Worm (Caenorhabditis elegans) whole organism, midembryonic: Measurements from ENCODE around the gene B0252.5.

Experiments used
- T22C8.4 ChIP-seq: fragments of 200-800 bp; sonication (Bioruptor generic); IDR thresholded peaks from 2 replicates; pipeline ENCODE4 v1.3.6; 2022; ENCODE audit warnings: missing genetic modification characterization, missing compliant biosample characterization
- cog-1 ChIP-seq: sonication (generic microtip); optimal IDR thresholded peaks from 2 replicates; lab custom pipeline; 2016; ENCODE audit warnings: missing genetic modification characterization, missing compliant biosample characterization
- flt-1 ChIP-seq: fragments of 200-800 bp; sonication (Bioruptor generic); IDR thresholded peaks from 2 replicates; pipeline ENCODE4 v1.3.6; 2022; ENCODE audit warnings: missing genetic modification characterization, missing compliant biosample characterization
- klf-2 ChIP-seq: fragments of 200-800 bp; sonication (Bioruptor generic); conservative IDR thresholded peaks from 2 replicates; pipeline ENCODE4 v1.3.6; 2022; ENCODE audit warnings: missing genetic modification reagents, missing genetic modification characterization, missing compliant biosample characterization
- med-1 ChIP-seq: sonication (generic microtip); optimal IDR thresholded peaks from 2 replicates; lab custom pipeline; 2017; ENCODE audit warnings: missing genetic modification characterization, mild to moderate bottlenecking, missing compliant biosample characterization, antibody characterized with exemption, missing genetic modification reagents; ENCODE audit not compliant: insufficient read depth
- ref-1 ChIP-seq: fragments of 200-800 bp; sonication (Bioruptor generic); conservative IDR thresholded peaks from 2 replicates; pipeline ENCODE4 v1.3.6; 2022; ENCODE audit warnings: missing genetic modification reagents, missing genetic modification characterization, missing compliant biosample characterization
- tab-1 ChIP-seq: fragments of 200-800 bp; sonication (Bioruptor generic); IDR thresholded peaks from 2 replicates; pipeline ENCODE4 v1.3.6; 2022; ENCODE audit warnings: missing genetic modification characterization, missing compliant biosample characterization
- ztf-23 ChIP-seq: fragments of 200-800 bp; sonication (Bioruptor generic); IDR thresholded peaks from 2 replicates; pipeline ENCODE4 v1.3.6; 2022; ENCODE audit warnings: missing genetic modification reagents, missing genetic modification characterization, missing compliant biosample characterization
- ztf-29 ChIP-seq: fragments of 200-800 bp; sonication (Bioruptor generic); IDR thresholded peaks from 2 replicates; pipeline ENCODE4 v1.3.6; 2022; ENCODE audit warnings: missing genetic modification reagents, missing genetic modification characterization, missing compliant biosample characterization

B0252.5 gene

DNA sequence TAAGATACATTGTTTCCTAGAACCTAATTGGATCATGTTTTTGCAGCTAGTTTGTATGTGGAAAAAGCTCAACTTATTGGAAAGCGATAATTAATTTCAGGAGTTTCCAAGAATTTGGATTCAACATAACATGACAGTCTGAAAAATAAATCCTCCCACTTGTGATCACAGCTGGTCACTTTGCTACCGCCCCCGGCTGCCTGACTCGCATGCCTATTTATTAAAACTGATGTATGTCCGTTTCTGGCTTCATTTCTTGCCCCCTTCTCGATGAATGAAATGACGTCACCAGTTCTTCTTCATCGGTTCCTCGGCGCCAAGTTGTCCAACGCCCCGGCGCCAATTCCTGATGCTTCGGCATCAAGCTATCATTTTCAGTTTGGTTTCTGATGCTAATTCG, 8.4 kb upstream of the B0252.5 start:
- TF ChIP-seq T22C8.4 (no peak), ztf-29 (GFP tag; lab: Robert Waterston, UW) (no peak), flt-1 (GFP tag; lab: Robert Waterston, UW) (no peak), ref-1 (no peak), med-1 (GFP tag; lab: Kevin White, UChicago) (no peak), ztf-23 (GFP tag; lab: Robert Waterston, UW) (no peak), klf-2 (GFP tag; lab: Robert Waterston, UW) (no peak), cog-1 (tag; lab: Kevin White, UChicago) (no peak), tab-1 (GFP tag; lab: Robert Waterston, UW) (no peak)

DNA sequence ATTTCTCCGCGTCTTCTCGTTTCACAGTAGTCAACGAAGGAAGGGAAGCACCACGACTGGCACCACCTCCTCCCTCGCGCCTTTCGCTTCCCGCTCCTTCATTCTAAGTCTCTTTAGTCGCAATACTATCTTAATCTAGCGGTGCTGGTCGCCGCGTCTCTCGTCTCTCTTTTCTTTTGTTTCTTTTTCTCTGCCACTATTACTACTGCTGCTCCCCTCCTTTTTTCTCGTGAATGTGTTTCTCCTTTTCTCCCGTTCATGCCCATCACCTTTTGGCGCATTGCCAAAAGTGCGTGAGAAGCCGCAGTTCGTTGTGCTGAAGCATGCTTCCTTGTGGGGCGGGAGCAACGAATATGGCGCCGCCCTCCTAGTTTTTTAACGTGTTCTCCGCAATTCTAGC, 7.8 kb upstream of the B0252.5 start:
- TF ChIP-seq flt-1 (GFP tag; lab: Robert Waterston, UW) (no peak), ref-1 (no peak), klf-2 (GFP tag; lab: Robert Waterston, UW) (no peak), ztf-29 (GFP tag; lab: Robert Waterston, UW) (no peak), ztf-23 (GFP tag; lab: Robert Waterston, UW) (no peak), cog-1 (tag; lab: Kevin White, UChicago) (no peak)

DNA sequence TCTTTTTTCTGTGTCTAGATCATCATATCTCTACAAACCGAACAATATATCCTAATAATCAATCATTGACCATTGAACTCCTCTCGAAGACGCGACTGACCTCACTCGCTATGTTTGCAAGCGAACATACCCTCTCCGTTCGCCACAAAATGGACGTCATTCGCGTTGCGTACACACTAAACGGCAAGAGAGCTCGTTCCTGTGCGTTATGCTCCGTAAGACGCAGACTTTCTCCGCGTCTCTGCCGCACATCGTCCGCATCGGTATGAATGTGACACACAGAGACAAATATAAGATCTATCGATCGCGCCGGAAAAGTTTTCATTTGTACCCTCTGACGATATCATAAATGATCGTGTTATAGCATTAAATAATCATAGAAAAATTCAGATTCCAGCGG, 7.4 kb upstream of the B0252.5 start:
- TF ChIP-seq cog-1 (tag; lab: Kevin White, UChicago) (peak; percentile 29), ztf-29 (GFP tag; lab: Robert Waterston, UW) (no peak), flt-1 (GFP tag; lab: Robert Waterston, UW) (0 out of 2 replicates have a peak, but pooled peaks have one; percentile 51), med-1 (GFP tag; lab: Kevin White, UChicago) (no peak), T22C8.4 (no peak)

DNA sequence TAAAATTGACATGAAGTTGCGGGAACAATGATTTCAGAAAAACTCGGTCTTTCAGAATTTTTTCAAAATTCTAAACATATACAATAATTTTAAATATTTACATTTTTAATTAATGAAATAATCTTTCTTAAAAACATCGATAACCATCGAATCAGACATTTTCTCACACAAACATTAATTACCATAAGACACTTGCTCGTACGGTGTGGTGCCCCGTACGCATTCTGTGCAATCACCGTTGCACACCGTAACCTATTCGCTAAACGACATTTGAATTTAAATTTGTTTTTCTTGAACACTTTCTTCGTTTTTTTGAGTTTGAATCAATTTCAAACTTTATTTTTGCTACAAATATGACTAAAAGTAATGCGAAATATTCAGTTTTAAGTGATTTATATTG, 5.1 kb upstream of the B0252.5 start:
- TF ChIP-seq flt-1 (GFP tag; lab: Robert Waterston, UW) (no peak), klf-2 (GFP tag; lab: Robert Waterston, UW) (no peak), ztf-29 (GFP tag; lab: Robert Waterston, UW) (no peak), med-1 (GFP tag; lab: Kevin White, UChicago) (no peak), ref-1 (no peak), cog-1 (tag; lab: Kevin White, UChicago) (no peak)

DNA sequence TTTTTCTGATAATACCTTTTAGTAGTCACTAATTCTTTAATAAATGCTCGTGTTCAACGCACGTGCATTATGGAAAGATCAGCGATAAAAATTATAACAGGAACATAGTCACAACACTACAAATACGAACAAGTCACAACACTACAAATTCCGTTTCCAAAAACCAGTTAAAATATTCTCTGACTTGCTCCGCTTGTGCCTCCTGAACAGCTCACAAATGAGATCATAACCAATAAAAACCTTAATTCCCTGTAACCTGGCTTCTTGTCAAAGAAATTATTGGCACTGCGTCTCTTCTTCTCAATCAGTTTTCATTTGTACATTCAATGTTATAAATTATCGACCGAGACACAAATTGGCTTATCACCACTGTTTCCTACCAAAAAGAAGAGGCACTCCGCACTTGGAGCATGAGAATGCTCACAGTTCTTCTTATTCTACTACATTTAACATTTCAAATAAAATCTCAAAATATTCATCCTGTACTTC, 729 bp upstream of the B0252.5 start, which contains the start of gene B0252.1:
B0252.1 (plus strand) TSS at position 318 of the 489 bp plus-strand sequence.
- TF ChIP-seq med-1 (GFP tag; lab: Kevin White, UChicago) (no peak), T22C8.4 (no peak), tab-1 (GFP tag; lab: Robert Waterston, UW) (no peak), ztf-23 (GFP tag; lab: Robert Waterston, UW) (no peak), flt-1 (GFP tag; lab: Robert Waterston, UW) (no peak), ref-1 (no peak)

DNA sequence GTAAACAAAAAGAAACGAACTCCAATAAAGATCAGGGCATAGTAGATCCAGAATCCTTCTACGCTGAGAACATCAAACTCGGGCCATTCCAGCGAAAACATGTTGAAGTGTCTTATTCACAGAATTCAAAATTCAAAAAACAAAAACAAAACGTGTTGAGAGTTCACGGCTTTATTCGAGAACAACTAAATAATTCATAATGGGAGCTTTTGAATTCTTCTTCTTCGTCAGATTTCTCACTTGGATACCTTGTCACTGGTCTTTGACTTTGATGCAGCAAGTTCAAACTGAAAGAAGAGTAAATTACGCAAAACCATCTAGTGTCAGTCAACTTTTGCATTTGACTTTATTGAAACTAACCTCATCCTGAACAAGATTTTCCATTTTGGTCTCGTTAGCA, 968 bp downstream of the B0252.5 start, which contains the start of gene B0252.11:
B0252.11 (minus strand) TSS at position 101 of the 400 bp plus-strand sequence.
- TF ChIP-seq T22C8.4 (no peak), ztf-29 (GFP tag; lab: Robert Waterston, UW) (no peak), ref-1 (no peak), ztf-23 (GFP tag; lab: Robert Waterston, UW) (no peak), cog-1 (tag; lab: Kevin White, UChicago) (no peak), flt-1 (GFP tag; lab: Robert Waterston, UW) (no peak), tab-1 (GFP tag; lab: Robert Waterston, UW) (no peak), med-1 (GFP tag; lab: Kevin White, UChicago) (no peak), klf-2 (GFP tag; lab: Robert Waterston, UW) (no peak)

DNA sequence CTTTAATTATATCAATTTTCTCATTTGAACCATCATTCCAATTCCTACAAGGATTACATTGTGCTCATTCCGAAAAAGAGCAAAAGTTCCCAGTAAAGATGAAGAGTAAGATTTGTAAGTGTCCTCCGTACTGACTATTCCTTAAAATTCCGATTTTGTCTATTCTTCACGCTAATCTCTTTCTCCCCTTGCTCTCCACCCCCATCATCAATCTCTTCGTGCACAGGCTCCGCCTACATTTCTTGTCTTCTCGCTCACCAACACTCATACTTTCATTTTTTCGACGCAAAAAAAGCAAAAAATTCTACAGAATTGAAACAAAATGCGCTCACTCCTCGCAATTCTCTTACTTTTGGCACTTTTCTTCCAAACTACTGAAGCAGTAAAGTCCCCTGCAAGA, 2.8 kb downstream of the B0252.5 start, which contains the start of gene B0252.8:
B0252.8 (plus strand) TSS at position 292 of the 400 bp plus-strand sequence.
- TF ChIP-seq med-1 (GFP tag; lab: Kevin White, UChicago): no peak
- TF ChIP-seq T22C8.4: no peak
- TF ChIP-seq ref-1: no peak
- no peak for TF ChIP-seq klf-2 (GFP tag; lab: Robert Waterston, UW)
- no peak for TF ChIP-seq ztf-23 (GFP tag; lab: Robert Waterston, UW)
- TF ChIP-seq tab-1 (GFP tag; lab: Robert Waterston, UW): no peak
- TF ChIP-seq flt-1 (GFP tag; lab: Robert Waterston, UW): no peak

DNA sequence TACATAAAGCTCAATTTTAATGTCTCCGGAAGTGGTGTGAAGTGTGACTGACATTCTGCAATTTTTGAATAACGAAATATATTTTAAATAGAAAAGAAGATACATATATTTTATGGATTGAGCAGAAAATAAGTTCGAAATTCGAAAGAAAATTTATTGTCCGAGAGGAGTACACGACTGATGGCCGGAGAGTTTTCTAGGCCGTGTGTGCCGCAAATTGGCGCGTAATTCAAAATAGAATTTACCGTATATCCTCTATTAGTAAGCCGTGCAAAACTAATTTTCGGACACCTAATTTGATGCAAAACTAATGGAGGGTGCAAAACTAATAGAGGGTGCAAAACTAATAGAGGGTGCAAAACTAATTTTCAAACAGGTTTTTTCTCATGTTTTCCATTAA, 5.4 kb downstream of the B0252.5 start, which contains the start of gene cyn-10:
cyn-10 (minus strand) TSS at position 57 of the 400 bp plus-strand sequence.
- TF ChIP-seq cog-1 (tag; lab: Kevin White, UChicago) (peak; percentile 52), med-1 (GFP tag; lab: Kevin White, UChicago) (no peak), T22C8.4 (no peak), flt-1 (GFP tag; lab: Robert Waterston, UW) (peak; percentile 92), ztf-29 (GFP tag; lab: Robert Waterston, UW) (no peak), ztf-23 (GFP tag; lab: Robert Waterston, UW) (peak; percentile 90), klf-2 (GFP tag; lab: Robert Waterston, UW) (peak; percentile 82), ref-1 (0 out of 2 replicates have a peak, but pooled peaks have one; percentile 42), tab-1 (GFP tag; lab: Robert Waterston, UW) (no peak)

DNA sequence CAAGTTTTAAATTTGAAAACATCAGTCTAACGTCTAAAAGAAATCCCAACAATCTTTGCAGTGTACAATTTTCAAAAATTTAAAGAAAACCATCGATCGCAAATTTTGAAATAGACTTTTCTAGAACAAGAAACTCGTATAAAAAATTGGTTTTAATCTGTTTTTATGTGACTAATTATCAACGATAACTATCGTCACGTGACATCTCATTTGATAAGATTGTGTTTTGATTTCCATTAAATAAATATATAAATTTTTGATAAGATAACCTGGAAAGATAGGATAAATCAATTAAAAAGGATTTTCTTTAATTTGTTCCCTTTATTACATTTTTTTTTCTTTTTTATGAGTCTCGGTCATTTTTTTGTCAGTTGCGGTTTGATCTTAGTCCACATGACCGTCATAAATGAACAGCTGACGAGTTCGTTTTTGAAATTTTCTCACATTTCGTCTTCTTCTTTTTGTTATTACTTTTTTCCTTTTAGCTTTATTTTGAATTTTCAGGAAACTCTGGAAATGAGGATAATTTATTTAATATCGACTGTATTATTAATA, 9.0 kb downstream of the B0252.5 start, which contains the start of gene asm-1:
asm-1 (plus strand) TSS at position 505 of the 555 bp plus-strand sequence.
- TF ChIP-seq cog-1 (tag; lab: Kevin White, UChicago) (no peak), ztf-29 (GFP tag; lab: Robert Waterston, UW) (no peak), flt-1 (GFP tag; lab: Robert Waterston, UW) (no peak), med-1 (GFP tag; lab: Kevin White, UChicago) (no peak), T22C8.4 (no peak), ztf-23 (GFP tag; lab: Robert Waterston, UW) (no peak), tab-1 (GFP tag; lab: Robert Waterston, UW) (no peak), klf-2 (GFP tag; lab: Robert Waterston, UW) (no peak), ref-1 (no peak)
